Worm (Caenorhabditis elegans) whole organism, L3 larva: ENCODE measurements around the gene T28F12.1.

ENCODE experiments used
- ZK546.5 ChIP-seq: sonication (generic microtip); optimal IDR thresholded peaks from 2 replicates; lab custom pipeline; 2017; ENCODE audit warnings: missing biosample characterization, missing genetic modification characterization
- ama-1 ChIP-seq: fragments of 150-350 bp; optimal IDR thresholded peaks from 2 replicates; lab custom pipeline; 2018
- elt-3 ChIP-seq, 3 experiments: fragments of 150-350 bp in 1 of 3; sonication (generic microtip) in 2 of 3; optimal IDR thresholded peaks; 2 replicates in 2 of 3; 4 replicates in 1 of 3; lab custom pipeline; 2014 to 2017; ENCODE audit warnings: missing biosample characterization in 3 of 3, missing genetic modification characterization in 3 of 3
- mdl-1 ChIP-seq: fragments of 150-350 bp; optimal IDR thresholded peaks from 2 replicates; lab custom pipeline; 2014; ENCODE audit warnings: missing biosample characterization, missing genetic modification characterization
- nhr-11 ChIP-seq: fragments of 150-350 bp; optimal IDR thresholded peaks from 2 replicates; lab custom pipeline; 2014; ENCODE audit warnings: missing biosample characterization, missing genetic modification characterization
- snpc-4 ChIP-seq: fragments of 150-350 bp; optimal IDR thresholded peaks from 2 replicates; lab custom pipeline; 2014; ENCODE audit warnings: missing biosample characterization, missing genetic modification characterization

DNA sequence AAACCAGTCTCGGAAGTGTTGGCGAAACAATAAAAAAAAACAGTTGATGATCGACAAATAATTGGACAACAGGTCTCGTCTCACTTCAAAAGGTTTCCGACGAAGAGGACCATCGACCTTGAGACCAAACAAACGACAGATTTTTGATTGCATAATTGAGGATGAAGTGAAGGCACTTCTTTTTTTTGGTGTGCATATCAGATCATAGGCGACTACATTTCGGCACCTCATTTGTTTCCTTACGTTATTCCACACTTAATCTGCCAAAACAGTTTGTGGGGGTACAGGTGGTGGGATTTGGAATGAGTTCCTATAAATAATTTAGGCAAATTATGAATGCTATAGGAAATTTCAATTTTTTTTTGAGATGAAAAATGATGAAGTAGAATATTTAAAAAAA lies 26.2 kb upstream of the T28F12.1 start:
- no peak for TF ChIP-seq elt-3 (tag; optimal IDR thresholded peaks at IDR 0.05; lab: Kevin White, UChicago)
- TF ChIP-seq ama-1 (lab: Kevin White, UChicago): peak; percentile 61
- no peak for TF ChIP-seq ZK546.5
- TF ChIP-seq mdl-1 (tag; lab: Kevin White, UChicago): no peak
- TF ChIP-seq nhr-11 (tag; lab: Kevin White, UChicago): no peak
- no peak for TF ChIP-seq snpc-4
